Fruit fly (Drosophila melanogaster) whole organism, pupa: Measurements from ENCODE around the gene RpL37A.
A peak's percentile ranks its signal among the peaks of the same experiment; 100 is the strongest.

ENCODE experiments used
- CG10348 ChIP-seq: fragments of 200-800 bp; sonication (Bioruptor generic); IDR thresholded peaks from 2 replicates; pipeline ENCODE4 v1.3.6; 2022; ENCODE audit warnings: missing biosample characterization, missing genetic modification characterization
- CG12605 ChIP-seq: fragments of 200-800 bp; sonication (Bioruptor generic); IDR thresholded peaks from 2 replicates; pipeline ENCODE4 v1.3.6; 2022; ENCODE audit warnings: missing biosample characterization, missing genetic modification characterization
- CG15710 ChIP-seq: fragments of 200-800 bp; sonication (Bioruptor generic); optimal IDR thresholded peaks from 2 replicates; lab custom pipeline; 2018; ENCODE audit warnings: missing biosample characterization, mild to moderate bottlenecking, missing genetic modification characterization, moderate library complexity
- CG32121 ChIP-seq: fragments of 200-800 bp; sonication (Bioruptor generic); IDR thresholded peaks from 2 replicates; pipeline ENCODE4 v1.3.6; 2022; ENCODE audit warnings: missing biosample characterization, missing genetic modification characterization
- CG34367 ChIP-seq: fragments of 200-800 bp; sonication (Bioruptor generic); optimal IDR thresholded peaks from 2 replicates; lab custom pipeline; 2018; ENCODE audit warnings: missing biosample characterization, mild to moderate bottlenecking, missing genetic modification characterization
- CG8159 ChIP-seq: fragments of 200-800 bp; sonication (Bioruptor generic); optimal IDR thresholded peaks from 3 replicates; lab custom pipeline; 2018; ENCODE audit warnings: missing biosample characterization, mild to moderate bottlenecking, missing genetic modification characterization, moderate library complexity
- D1 ChIP-seq: fragments of 200-800 bp; sonication (Bioruptor generic); optimal IDR thresholded peaks from 2 replicates; lab custom pipeline; 2018; ENCODE audit warnings: missing biosample characterization, mild to moderate bottlenecking, missing genetic modification characterization, moderate library complexity
- EcR ChIP-seq: fragments of 200-800 bp; sonication (Bioruptor generic); optimal IDR thresholded peaks from 3 replicates; lab custom pipeline; 2019; ENCODE audit warnings: missing biosample characterization, missing genetic modification characterization, mild to moderate bottlenecking, moderate library complexity, missing genetic modification reagents
- Pif1A ChIP-seq: fragments of 200-800 bp; sonication (Bioruptor generic); optimal IDR thresholded peaks from 3 replicates; lab custom pipeline; 2016; ENCODE audit warnings: missing biosample characterization, missing genetic modification characterization
- Pif1B ChIP-seq: fragments of 200-800 bp; sonication (Bioruptor generic); optimal IDR thresholded peaks from 3 replicates; lab custom pipeline; 2016; ENCODE audit warnings: missing biosample characterization, missing genetic modification characterization
- Snoo ChIP-seq: fragments of 200-800 bp; sonication (Bioruptor generic); optimal IDR thresholded peaks from 3 replicates; lab custom pipeline; 2017; ENCODE audit warnings: missing biosample characterization, mild to moderate bottlenecking, missing genetic modification characterization, inconsistent platforms
- fd96Ca ChIP-seq: fragments of 200-800 bp; sonication (Bioruptor generic); IDR thresholded peaks from 3 replicates; pipeline ENCODE4 v1.3.6; 2022; ENCODE audit warnings: missing biosample characterization, missing genetic modification characterization
- rn ChIP-seq: fragments of 200-800 bp; sonication (Bioruptor generic); IDR thresholded peaks from 2 replicates; pipeline ENCODE4 v1.3.6; 2022; ENCODE audit warnings: missing biosample characterization, missing genetic modification characterization

dm6 chr2L:5085561-5085960, 14.8 kb downstream of the RpL37A start:
- TF ChIP-seq CG34367 (tag; lab: Kevin White, UChicago) (no peak), fd96Ca (no peak), EcR (GFP tag; lab: Kevin White, UChicago) (no peak), CG32121 (0 out of 2 replicates have a peak, but pooled peaks have one; percentile 29), CG8159 (tag; lab: Kevin White, UChicago) (no peak), Snoo (peak; percentile 36), CG12605 (GFP tag; lab: Robert Waterston, UW) (no peak), CG10348 (no peak), Pif1B (peak; percentile 1), Pif1A (GFP tag; lab: Kevin White, UChicago) (peak; percentile 53), rn (GFP tag; lab: Robert Waterston, UW) (no peak), D1 (tag; lab: Kevin White, UChicago) (no peak), CG15710 (tag; lab: Kevin White, UChicago) (peak; percentile 22)
